Worm (Caenorhabditis elegans) whole organism, late embryonic: ENCODE measurements around the gene Y73C8B.2.

ENCODE experiments used
- F13H6.1 ChIP-seq: sonication (generic microtip); optimal IDR thresholded peaks from 2 replicates; lab custom pipeline; 2016; ENCODE audit warnings: missing genetic modification characterization, missing compliant biosample characterization
- elt-4 ChIP-seq: sonication (generic microtip); optimal IDR thresholded peaks from 2 replicates; lab custom pipeline; 2016; ENCODE audit warnings: missing genetic modification characterization, missing compliant biosample characterization
- gmeb-2 ChIP-seq: sonication (generic microtip); optimal IDR thresholded peaks from 2 replicates; lab custom pipeline; 2016; ENCODE audit warnings: missing genetic modification characterization, inconsistent platforms, missing compliant biosample characterization
- hlh-30 ChIP-seq: sonication (generic microtip); optimal IDR thresholded peaks from 2 replicates; lab custom pipeline; 2017; ENCODE audit warnings: antibody characterized with exemption, missing genetic modification characterization, missing compliant biosample characterization; ENCODE audit not compliant: insufficient read depth
- mec-3 ChIP-seq: sonication (generic microtip); optimal IDR thresholded peaks from 2 replicates; lab custom pipeline; 2016; ENCODE audit warnings: borderline replicate concordance, missing genetic modification characterization, missing compliant biosample characterization
- nfya-1 ChIP-seq: sonication (generic microtip); optimal IDR thresholded peaks from 2 replicates; lab custom pipeline; 2017; ENCODE audit warnings: missing genetic modification characterization, mild to moderate bottlenecking, missing compliant biosample characterization, antibody characterized with exemption, moderate library complexity
- pha-4 ChIP-seq: fragments of 150-350 bp; optimal IDR thresholded peaks from 2 replicates; lab custom pipeline; 2018; ENCODE audit warnings: missing biosample characterization, missing genetic modification reagents, missing genetic modification characterization
- rnt-1 ChIP-seq: sonication (generic microtip); optimal IDR thresholded peaks from 2 replicates; lab custom pipeline; 2016; ENCODE audit warnings: missing genetic modification characterization, missing compliant biosample characterization
- unc-86 ChIP-seq: sonication (generic microtip); optimal IDR thresholded peaks from 2 replicates; lab custom pipeline; 2016; ENCODE audit warnings: missing genetic modification characterization, missing compliant biosample characterization

- TF ChIP-seq rnt-1 (tag; lab: Kevin White, UChicago) = no peak
- TF ChIP-seq elt-4 (tag; lab: Kevin White, UChicago) = no peak
- no peak for TF ChIP-seq gmeb-2 (tag; lab: Kevin White, UChicago)
- TF ChIP-seq pha-4 (tag; lab: Kevin White, UChicago) = no peak
- TF ChIP-seq F13H6.1 (tag; lab: Kevin White, UChicago) = no peak
- TF ChIP-seq hlh-30 (tag; lab: Kevin White, UChicago) = no peak
- TF ChIP-seq nfya-1 (tag; lab: Kevin White, UChicago) = no peak
- TF ChIP-seq mec-3 (tag; lab: Kevin White, UChicago) = no peak
- no peak for TF ChIP-seq unc-86 (tag; lab: Kevin White, UChicago)
Observed at ce11 chrV:3193091-3193608, 1.7 kb downstream of the Y73C8B.2 start, which contains the start of the genes Y73C8B.3 and Y73C8B.9.
